Worm (Caenorhabditis elegans) whole organism, L1 larva: ENCODE measurements around the gene C07A9.10.

Experiments used
- C16A3.4 ChIP-seq: fragments of 150-350 bp; optimal IDR thresholded peaks from 2 replicates; lab custom pipeline; 2014; ENCODE audit warnings: missing biosample characterization, missing genetic modification characterization
- C34B4.2 ChIP-seq: sonication (generic microtip); optimal IDR thresholded peaks from 2 replicates; lab custom pipeline; 2017; ENCODE audit warnings: mild to moderate bottlenecking, missing genetic modification characterization, missing compliant biosample characterization
- F16B12.6 ChIP-seq: fragments of 150-350 bp; optimal IDR thresholded peaks from 2 replicates; lab custom pipeline; 2014; ENCODE audit warnings: missing biosample characterization, missing genetic modification characterization
- alr-1 ChIP-seq: fragments of 200-800 bp; sonication (Bioruptor generic); optimal IDR thresholded peaks from 2 replicates; lab custom pipeline; 2018; ENCODE audit warnings: borderline replicate concordance, mild to moderate bottlenecking, missing genetic modification characterization, missing compliant biosample characterization
- ama-1 ChIP-seq: fragments of 150-350 bp; optimal IDR thresholded peaks from 2 replicates; lab custom pipeline; 2014
- ceh-63 ChIP-seq: fragments of 200-800 bp; sonication (Bioruptor generic); optimal IDR thresholded peaks from 2 replicates; lab custom pipeline; 2018; ENCODE audit warnings: mild to moderate bottlenecking, missing genetic modification characterization, missing compliant biosample characterization
- ceh-8 ChIP-seq: fragments of 200-800 bp; sonication (Bioruptor generic); optimal IDR thresholded peaks from 2 replicates; lab custom pipeline; 2018; ENCODE audit warnings: mild to moderate bottlenecking, missing genetic modification characterization, moderate library complexity, missing compliant biosample characterization
- ceh-82 ChIP-seq, 3 experiments: fragments of 150-350 bp in 1 of 3; sonication (generic microtip) in 2 of 3; optimal IDR thresholded peaks; 2 replicates each; lab custom pipeline; 2014 to 2017; ENCODE audit warnings: missing biosample characterization in 3 of 3, missing genetic modification characterization in 3 of 3
- ces-1 ChIP-seq: fragments of 150-350 bp; optimal IDR thresholded peaks from 2 replicates; lab custom pipeline; 2014; ENCODE audit warnings: missing biosample characterization, missing genetic modification reagents, missing genetic modification characterization
- dpl-1 ChIP-seq, 3 experiments: fragments of 150-350 bp in 2 of 3; sonication (generic microtip) in 1 of 3; optimal IDR thresholded peaks; 2 replicates each; lab custom pipeline; 2014 to 2017; ENCODE audit warnings: missing biosample characterization in 3 of 3, missing genetic modification characterization in 3 of 3, missing genetic modification reagents in 3 of 3
- dsc-1 ChIP-seq: sonication (generic microtip); optimal IDR thresholded peaks from 2 replicates; lab custom pipeline; 2016; ENCODE audit warnings: mild to moderate bottlenecking, missing genetic modification characterization, missing compliant biosample characterization
- efl-1 ChIP-seq, 4 experiments: fragments of 150-350 bp; optimal IDR thresholded peaks in 3 of 4; peaks in 1 of 4; 1 replicate in 1 of 4; 2 replicates in 3 of 4; lab custom pipeline; 2014; ENCODE audit warnings: missing biosample characterization in 2 of 4, missing genetic modification characterization in 2 of 4, missing genetic modification reagents in 2 of 4
- efl-3 ChIP-seq: fragments of 200-800 bp; sonication (Bioruptor generic); optimal IDR thresholded peaks from 2 replicates; lab custom pipeline; 2018; ENCODE audit warnings: mild to moderate bottlenecking, missing genetic modification characterization, missing compliant biosample characterization
- egl-27 ChIP-seq, 2 experiments: fragments of 150-350 bp in 1 of 2; sonication (generic microtip); optimal IDR thresholded peaks; 3 replicates each; lab custom pipeline; 2017 to 2018; ENCODE audit warnings: missing biosample characterization in 2 of 2, missing genetic modification characterization in 2 of 2, missing genetic modification reagents in 2 of 2
- elt-2 ChIP-seq: sonication (generic microtip); optimal IDR thresholded peaks from 2 replicates; lab custom pipeline; 2016; ENCODE audit warnings: missing genetic modification characterization, mild to moderate bottlenecking, inconsistent platforms, missing compliant biosample characterization, missing genetic modification reagents
- elt-3 ChIP-seq, 6 experiments: fragments of 150-350 bp in 1 of 6; sonication (generic microtip); optimal IDR thresholded peaks; 2 replicates each; lab custom pipeline; 2017 to 2018; ENCODE audit warnings: missing biosample characterization in 6 of 6, missing genetic modification characterization in 6 of 6, inconsistent platforms in 1 of 6
- ets-5 ChIP-seq: fragments of 200-800 bp; sonication (Bioruptor generic); IDR thresholded peaks from 2 replicates; pipeline ENCODE4 v1.3.6; 2022; ENCODE audit warnings: missing genetic modification characterization, missing compliant biosample characterization
- fos-1 ChIP-seq: fragments of 150-350 bp; optimal IDR thresholded peaks from 2 replicates; lab custom pipeline; 2014; ENCODE audit warnings: missing biosample characterization, missing genetic modification characterization
- hpl-2 ChIP-seq: fragments of 150-350 bp; optimal IDR thresholded peaks from 2 replicates; lab custom pipeline; 2014; ENCODE audit warnings: missing biosample characterization, missing genetic modification reagents, missing genetic modification characterization
- isw-1 ChIP-seq: fragments of 200-800 bp; sonication (Bioruptor generic); IDR thresholded peaks from 2 replicates; pipeline ENCODE4 v1.3.6; 2022; ENCODE audit warnings: missing genetic modification characterization, missing compliant biosample characterization
- lin-13 ChIP-seq: fragments of 150-350 bp; optimal IDR thresholded peaks from 2 replicates; lab custom pipeline; 2014; ENCODE audit warnings: missing biosample characterization, missing genetic modification reagents, missing genetic modification characterization
- lin-14 ChIP-seq: fragments of 200-800 bp; sonication (Bioruptor generic); optimal IDR thresholded peaks from 2 replicates; lab custom pipeline; 2018; ENCODE audit warnings: mild to moderate bottlenecking, missing genetic modification characterization, moderate library complexity, missing compliant biosample characterization
- lin-35 ChIP-seq, 2 experiments: fragments of 150-350 bp; optimal IDR thresholded peaks; 2 replicates each; lab custom pipeline; 2014; ENCODE audit warnings: missing biosample characterization in 2 of 2, missing genetic modification characterization in 2 of 2, missing genetic modification reagents in 2 of 2
- lin-39 ChIP-seq: fragments of 150-350 bp; optimal IDR thresholded peaks from 2 replicates; lab custom pipeline; 2014; ENCODE audit warnings: missing biosample characterization, missing genetic modification reagents, missing genetic modification characterization
- lsy-2 ChIP-seq, 2 experiments: fragments of 150-350 bp; optimal IDR thresholded peaks; 2 replicates each; lab custom pipeline; 2014; ENCODE audit warnings: missing biosample characterization in 2 of 2, missing genetic modification characterization in 2 of 2
- mab-9 ChIP-seq: fragments of 200-800 bp; sonication (Bioruptor generic); IDR thresholded peaks from 2 replicates; pipeline ENCODE4 v1.3.6; 2022; ENCODE audit warnings: missing genetic modification reagents, missing genetic modification characterization, missing compliant biosample characterization
- mdl-1 ChIP-seq, 2 experiments: fragments of 150-350 bp; optimal IDR thresholded peaks; 2 replicates each; lab custom pipeline; 2014 to 2017; ENCODE audit warnings: missing biosample characterization in 2 of 2, missing genetic modification characterization in 2 of 2, inconsistent platforms in 1 of 2
- mef-2 ChIP-seq: fragments of 150-350 bp; optimal IDR thresholded peaks from 2 replicates; lab custom pipeline; 2014; ENCODE audit warnings: missing biosample characterization, missing genetic modification characterization
- nhr-12 ChIP-seq: sonication (generic microtip); optimal IDR thresholded peaks from 2 replicates; lab custom pipeline; 2017; ENCODE audit warnings: missing biosample characterization, missing genetic modification characterization
- nhr-19 ChIP-seq: fragments of 200-800 bp; sonication (Bioruptor generic); conservative IDR thresholded peaks from 2 replicates; pipeline ENCODE4 v1.3.6; 2022; ENCODE audit warnings: missing genetic modification characterization, missing compliant biosample characterization
- nhr-20 ChIP-seq: sonication (generic microtip); optimal IDR thresholded peaks from 2 replicates; lab custom pipeline; 2016; ENCODE audit warnings: mild to moderate bottlenecking, missing genetic modification characterization, missing compliant biosample characterization
- nhr-237 ChIP-seq: fragments of 150-350 bp; optimal IDR thresholded peaks from 2 replicates; lab custom pipeline; 2014; ENCODE audit warnings: missing biosample characterization, missing genetic modification characterization
- nhr-47 ChIP-seq: sonication (generic microtip); optimal IDR thresholded peaks from 2 replicates; lab custom pipeline; 2016; ENCODE audit warnings: mild to moderate bottlenecking, missing genetic modification characterization, moderate library complexity, missing compliant biosample characterization
- nhr-76 ChIP-seq: sonication (generic microtip); optimal IDR thresholded peaks from 2 replicates; lab custom pipeline; 2017; ENCODE audit warnings: missing biosample characterization, missing genetic modification characterization
- nhr-77 ChIP-seq: fragments of 150-350 bp; optimal IDR thresholded peaks from 2 replicates; lab custom pipeline; 2014; ENCODE audit warnings: missing biosample characterization, missing genetic modification characterization
- nhr-84 ChIP-seq: sonication (generic microtip); optimal IDR thresholded peaks from 2 replicates; lab custom pipeline; 2017; ENCODE audit warnings: missing biosample characterization, missing genetic modification characterization
- nhr-85 ChIP-seq: sonication (generic microtip); peaks from one replicate; lab custom pipeline; 2016; ENCODE audit warnings: missing genetic modification characterization, inconsistent platforms, missing compliant biosample characterization
- pag-3 ChIP-seq: sonication (generic microtip); optimal IDR thresholded peaks from 2 replicates; lab custom pipeline; 2017; ENCODE audit warnings: missing genetic modification characterization, mild to moderate bottlenecking, missing compliant biosample characterization, antibody characterized with exemption, borderline replicate concordance; ENCODE audit not compliant: insufficient read depth
- rnt-1 ChIP-seq: sonication (generic microtip); optimal IDR thresholded peaks from 2 replicates; lab custom pipeline; 2016; ENCODE audit warnings: mild to moderate bottlenecking, missing genetic modification characterization, moderate library complexity, missing compliant biosample characterization
- skn-1 ChIP-seq: fragments of 150-350 bp; optimal IDR thresholded peaks from 2 replicates; lab custom pipeline; 2014; ENCODE audit warnings: missing biosample characterization, missing genetic modification characterization
- snpc-4 ChIP-seq: fragments of 150-350 bp; optimal IDR thresholded peaks from 2 replicates; lab custom pipeline; 2014; ENCODE audit warnings: missing biosample characterization, missing genetic modification characterization
- snu-23 ChIP-seq: sonication (generic microtip); optimal IDR thresholded peaks from 2 replicates; lab custom pipeline; 2016; ENCODE audit warnings: missing genetic modification characterization, missing compliant biosample characterization
- sox-4 ChIP-seq: sonication (generic microtip); optimal IDR thresholded peaks from 2 replicates; lab custom pipeline; 2016; ENCODE audit warnings: missing genetic modification characterization, missing compliant biosample characterization
- sup-37 ChIP-seq: fragments of 200-800 bp; sonication (Bioruptor generic); optimal IDR thresholded peaks from 2 replicates; lab custom pipeline; 2018; ENCODE audit warnings: mild to moderate bottlenecking, missing genetic modification characterization, missing compliant biosample characterization
- tbx-2 ChIP-seq: sonication (generic microtip); optimal IDR thresholded peaks from 2 replicates; lab custom pipeline; 2016; ENCODE audit warnings: missing genetic modification characterization, missing compliant biosample characterization
- tlp-1 ChIP-seq: fragments of 150-350 bp; optimal IDR thresholded peaks from 2 replicates; lab custom pipeline; 2014; ENCODE audit warnings: missing biosample characterization, missing genetic modification characterization
- unc-130 ChIP-seq: fragments of 150-350 bp; optimal IDR thresholded peaks from 2 replicates; lab custom pipeline; 2017; ENCODE audit warnings: missing biosample characterization, missing genetic modification characterization, inconsistent platforms
- unc-30 ChIP-seq: sonication (generic microtip); optimal IDR thresholded peaks from 2 replicates; lab custom pipeline; 2017; ENCODE audit warnings: missing biosample characterization, missing genetic modification characterization
- unc-86 ChIP-seq: sonication (generic microtip); optimal IDR thresholded peaks from 2 replicates; lab custom pipeline; 2016; ENCODE audit warnings: missing genetic modification characterization, missing compliant biosample characterization
- unc-98 ChIP-seq: fragments of 200-800 bp; sonication (Bioruptor generic); IDR thresholded peaks from 2 replicates; pipeline ENCODE4 v1.3.6; 2022; ENCODE audit warnings: missing genetic modification characterization, missing compliant biosample characterization
- vab-15 ChIP-seq: sonication (generic microtip); optimal IDR thresholded peaks from 2 replicates; lab custom pipeline; 2017; ENCODE audit warnings: missing genotype, mild to moderate bottlenecking, missing genetic modification characterization, missing compliant biosample characterization
- zag-1 ChIP-seq: fragments of 150-350 bp; optimal IDR thresholded peaks from 2 replicates; lab custom pipeline; 2014; ENCODE audit warnings: missing biosample characterization, missing genetic modification characterization
- zip-4 ChIP-seq: fragments of 200-800 bp; sonication (Bioruptor generic); optimal IDR thresholded peaks from 2 replicates; lab custom pipeline; 2018; ENCODE audit warnings: mild to moderate bottlenecking, missing genetic modification characterization, moderate library complexity, missing compliant biosample characterization
- ztf-4 ChIP-seq: fragments of 150-350 bp; optimal IDR thresholded peaks from 2 replicates; lab custom pipeline; 2014; ENCODE audit warnings: missing biosample characterization, missing genetic modification characterization

The C07A9.10 gene

ce11 chrIII:9695379-9695778, 9.5 kb upstream of the C07A9.10 start:
- TF ChIP-seq egl-27 (tag; optimal IDR thresholded peaks at IDR 0.05; lab: Kevin White, UChicago) (no peak), nhr-76 (tag; lab: Kevin White, UChicago) (no peak), lin-13 (GFP tag; lab: Kevin White, UChicago) (no peak), lsy-2 (tag; optimal IDR thresholded peaks at IDR 0.05; lab: Kevin White, UChicago) (peak; percentile 35 to 62), pag-3 (no peak), sup-37 (no peak), fos-1 (tag; lab: Kevin White, UChicago) (no peak), nhr-47 (tag; lab: Kevin White, UChicago) (peak; percentile 3), nhr-85 (no peak), lin-35 (GFP tag; optimal IDR thresholded peaks at IDR 0.05; lab: Kevin White, UChicago) (peak; percentile 44 to 71), zip-4 (no peak), sox-4 (tag; lab: Kevin White, UChicago) (no peak), isw-1 (no peak), efl-3 (GFP tag; lab: Kevin White, UChicago) (no peak), unc-130 (tag; lab: Kevin White, UChicago) (no peak), lin-39 (tag; lab: Kevin White, UChicago) (no peak), zag-1 (tag; lab: Kevin White, UChicago) (no peak), nhr-19 (no peak), snu-23 (GFP tag; lab: Kevin White, UChicago) (peak; percentile 46), elt-2 (no peak), skn-1 (tag; lab: Kevin White, UChicago) (no peak), dsc-1 (tag; lab: Kevin White, UChicago) (no peak), nhr-20 (tag; lab: Kevin White, UChicago) (no peak), tlp-1 (tag; lab: Kevin White, UChicago) (no peak), nhr-84 (tag; lab: Kevin White, UChicago) (no peak), ztf-4 (no peak), rnt-1 (tag; lab: Kevin White, UChicago) (peak; percentile 7), C16A3.4 (tag; lab: Kevin White, UChicago) (peak; percentile 29), ama-1 (no peak), nhr-12 (tag; lab: Kevin White, UChicago) (no peak), nhr-237 (no peak), ets-5 (GFP tag; lab: Robert Waterston, UW) (no peak), tbx-2 (tag; lab: Kevin White, UChicago) (no peak), hpl-2 (no peak), unc-86 (tag; lab: Kevin White, UChicago) (no peak), lin-14 (GFP tag; lab: Kevin White, UChicago) (peak; percentile 16), ceh-8 (GFP tag; lab: Kevin White, UChicago) (no peak), unc-98 (no peak), mdl-1 (tag; optimal IDR thresholded peaks at IDR 0.05; lab: Kevin White, UChicago) (no peak), elt-3 (tag; optimal IDR thresholded peaks at IDR 0.05; lab: Kevin White, UChicago) (peak in 1 of 6 experiments; percentile 20), vab-15 (no peak), snpc-4 (tag; lab: Kevin White, UChicago) (no peak), mef-2 (tag; lab: Kevin White, UChicago) (no peak), ceh-82 (tag; optimal IDR thresholded peaks at IDR 0.05; lab: Kevin White, UChicago) (no peak), dpl-1 (GFP tag; optimal IDR thresholded peaks at IDR 0.05; lab: Kevin White, UChicago) (peak; percentile 37 to 63 (median 48)), C34B4.2 (no peak), mab-9 (no peak), ceh-63 (GFP tag; lab: Kevin White, UChicago) (no peak), alr-1 (no peak), unc-30 (tag; lab: Kevin White, UChicago) (no peak), nhr-77 (tag; lab: Kevin White, UChicago) (no peak), ces-1 (GFP tag; lab: Kevin White, UChicago) (no peak), F16B12.6 (tag; lab: Kevin White, UChicago) (peak; percentile 87), efl-1 (optimal IDR thresholded peaks at IDR 0.05; lab: Kevin White, UChicago) (peak; percentile 36 to 61), efl-1 (GFP tag; optimal IDR thresholded peaks at IDR 0.05 in 1 of 2; lab: Kevin White, UChicago) (peak; percentile 60 to 96)
